Fruit fly (Drosophila melanogaster) whole organism, adult: ENCODE data around the gene Kaz.

Source experiments
- CG11617 ChIP-seq: fragments of 200-800 bp; sonication (Bioruptor generic); optimal IDR thresholded peaks from 2 replicates; lab custom pipeline; 2017; ENCODE audit warnings: mild to moderate bottlenecking, missing biosample characterization, missing genetic modification reagents, missing genetic modification characterization
- CG12768 ChIP-seq: fragments of 200-800 bp; sonication (Bioruptor generic); optimal IDR thresholded peaks from 2 replicates; lab custom pipeline; 2017; ENCODE audit warnings: missing biosample characterization, missing genetic modification characterization, mild to moderate bottlenecking, moderate library complexity, missing genetic modification reagents
- CG14711 ChIP-seq: fragments of 200-800 bp; sonication (Bioruptor generic); optimal IDR thresholded peaks from 2 replicates; lab custom pipeline; 2018; ENCODE audit warnings: missing biosample characterization, mild to moderate bottlenecking, missing genetic modification characterization, moderate library complexity
- CG1620 ChIP-seq: fragments of 200-800 bp; sonication (Bioruptor generic); optimal IDR thresholded peaks from 2 replicates; lab custom pipeline; 2016; ENCODE audit warnings: missing biosample characterization, missing genetic modification characterization
- CG33017 ChIP-seq: fragments of 200-800 bp; sonication (Bioruptor generic); optimal IDR thresholded peaks from 2 replicates; lab custom pipeline; 2018; ENCODE audit warnings: missing biosample characterization, mild to moderate bottlenecking, missing genetic modification characterization, moderate library complexity
- CG5204 ChIP-seq: fragments of 200-800 bp; sonication (Bioruptor generic); optimal IDR thresholded peaks from 2 replicates; lab custom pipeline; 2016; ENCODE audit warnings: missing biosample characterization, missing genetic modification characterization
- CG7045 ChIP-seq: fragments of 200-800 bp; sonication (Bioruptor generic); optimal IDR thresholded peaks from 2 replicates; lab custom pipeline; 2017; ENCODE audit warnings: missing biosample characterization, mild to moderate bottlenecking, missing genetic modification characterization
- CG7101 ChIP-seq: fragments of 200-800 bp; sonication (Bioruptor generic); optimal IDR thresholded peaks from 2 replicates; lab custom pipeline; 2018; ENCODE audit warnings: missing biosample characterization, mild to moderate bottlenecking, missing genetic modification characterization, moderate library complexity
- Clk ChIP-seq: fragments of 200-800 bp; sonication (Bioruptor generic); optimal IDR thresholded peaks from 2 replicates; lab custom pipeline; 2017; ENCODE audit warnings: missing biosample characterization, missing genetic modification characterization
- Crg-1 ChIP-seq: fragments of 200-800 bp; sonication (Bioruptor generic); optimal IDR thresholded peaks from 2 replicates; lab custom pipeline; 2016; ENCODE audit warnings: missing biosample characterization, missing genetic modification characterization
- Hr96 ChIP-seq: fragments of 200-800 bp; sonication (Bioruptor generic); optimal IDR thresholded peaks from 2 replicates; lab custom pipeline; 2016; ENCODE audit warnings: missing biosample characterization, missing genetic modification characterization
- Mnt ChIP-seq: fragments of 200-800 bp; sonication (Bioruptor generic); optimal IDR thresholded peaks from 2 replicates; lab custom pipeline; 2016; ENCODE audit warnings: missing biosample characterization, mild to moderate bottlenecking, missing genetic modification characterization
- bab1 ChIP-seq: fragments of 200-800 bp; sonication (Bioruptor generic); optimal IDR thresholded peaks from 3 replicates; lab custom pipeline; 2019; ENCODE audit warnings: missing biosample characterization, mild to moderate bottlenecking, missing genetic modification characterization, moderate library complexity
- cic ChIP-seq: fragments of 200-800 bp; sonication (Bioruptor generic); optimal IDR thresholded peaks from 2 replicates; lab custom pipeline; 2017; ENCODE audit warnings: missing biosample characterization, mild to moderate bottlenecking, missing genetic modification characterization, moderate library complexity
- cnc ChIP-seq, 2 experiments: fragments of >200 bp; optimal IDR thresholded peaks; 2 replicates each; lab custom pipeline; 2017
- kay ChIP-seq: fragments of 200-800 bp; sonication (Bioruptor generic); peaks from one replicate; lab custom pipeline; 2016; ENCODE audit warnings: missing biosample characterization, missing genetic modification characterization, borderline replicate concordance
- ovo ChIP-seq: fragments of 200-800 bp; sonication (Bioruptor generic); optimal IDR thresholded peaks from 2 replicates; lab custom pipeline; 2016; ENCODE audit warnings: missing biosample characterization, missing genetic modification characterization
- pad ChIP-seq: fragments of 200-800 bp; sonication (Bioruptor generic); optimal IDR thresholded peaks from 3 replicates; lab custom pipeline; 2017; ENCODE audit warnings: missing biosample characterization, missing genetic modification characterization, mild to moderate bottlenecking, moderate library complexity, missing genetic modification reagents
- tj ChIP-seq: fragments of 200-800 bp; sonication (Bioruptor generic); optimal IDR thresholded peaks from 3 replicates; lab custom pipeline; 2017; ENCODE audit warnings: missing biosample characterization, mild to moderate bottlenecking, missing genetic modification characterization, moderate library complexity
- toe ChIP-seq: fragments of 200-800 bp; sonication (Bioruptor generic); optimal IDR thresholded peaks from 2 replicates; lab custom pipeline; 2016; ENCODE audit warnings: missing biosample characterization, missing genetic modification characterization

The Kaz gene

DNA sequence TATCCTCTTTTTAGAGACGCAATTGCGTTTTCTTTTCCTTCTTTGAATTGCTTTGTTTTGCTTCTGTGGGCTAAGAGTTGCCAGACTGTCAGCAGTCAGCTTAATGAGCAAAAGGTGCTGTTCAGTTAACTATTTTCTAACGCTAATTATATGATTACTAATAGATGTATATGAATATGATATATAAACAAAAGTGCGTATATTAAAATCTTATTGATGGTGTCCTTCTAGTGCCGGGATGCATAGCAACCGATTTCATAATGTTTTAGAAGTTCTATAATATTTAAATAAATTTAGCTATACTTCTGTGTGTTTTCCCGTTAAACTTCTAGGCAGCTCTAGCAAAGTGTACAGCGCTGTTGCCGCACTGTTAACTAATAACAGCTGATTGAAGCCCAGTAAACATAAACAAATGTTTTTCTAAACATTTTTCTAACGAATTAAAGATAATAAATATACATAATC, at the start of gene Kaz, which contains the start of gene CG43273:
Kaz (minus strand) TSS at position 73 of the 465 bp plus-strand sequence.
CG43273 (plus strand) TSS at position 415 of the 465 bp plus-strand sequence.
- TF ChIP-seq CG14711 (peak; percentile 67), Crg-1 (peak; percentile 14), pad (peak; percentile 36), toe (GFP tag; lab: Kevin White, UChicago) (peak; percentile 71), CG5204 (peak; percentile 40), CG7101 (tag; lab: Kevin White, UChicago) (peak; percentile 67), Mnt (GFP tag; lab: Kevin White, UChicago) (peak; percentile 25), CG12768 (GFP tag; lab: Kevin White, UChicago) (no peak), cnc (optimal IDR thresholded peaks at IDR 0.05; lab: Kevin White, UChicago) (no peak), Clk (no peak), CG11617 (GFP tag; lab: Kevin White, UChicago) (peak; percentile 54), CG33017 (tag; lab: Kevin White, UChicago) (peak; percentile 37), CG7045 (peak; percentile 41), kay (GFP tag; lab: Kevin White, UChicago) (peak; percentile 62), ovo (GFP tag; lab: Kevin White, UChicago) (peak; percentile 46), tj (GFP tag; lab: Kevin White, UChicago) (peak; percentile 35), CG1620 (GFP tag; lab: Kevin White, UChicago) (peak; percentile 67), bab1 (GFP tag; lab: Kevin White, UChicago) (peak; percentile 76), cic (GFP tag; lab: Kevin White, UChicago) (no peak)

DNA sequence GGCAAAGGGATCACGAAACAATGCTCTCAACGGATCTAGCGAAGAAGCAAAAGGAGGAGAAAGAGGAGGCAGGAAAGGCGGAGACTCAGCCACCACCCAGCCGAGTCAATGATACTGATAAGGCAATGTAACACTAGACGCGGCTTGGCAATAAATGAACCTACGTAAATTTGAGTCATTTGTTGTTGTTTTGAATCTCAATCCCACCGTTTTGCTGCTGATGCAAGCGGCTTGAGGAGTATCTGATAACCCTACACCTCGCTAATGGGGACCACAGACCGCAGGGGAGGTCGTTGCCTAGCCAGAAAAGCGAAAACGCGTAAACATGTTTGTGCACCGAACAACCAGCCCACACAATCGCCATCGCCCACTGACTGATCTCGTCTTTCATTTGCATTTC, 48.9 kb upstream of the Kaz start:
- no peak for TF ChIP-seq cnc (optimal IDR thresholded peaks at IDR 0.05; lab: Kevin White, UChicago)
- TF ChIP-seq tj (GFP tag; lab: Kevin White, UChicago) = peak; percentile 90
- no peak for TF ChIP-seq cic (GFP tag; lab: Kevin White, UChicago)

DNA sequence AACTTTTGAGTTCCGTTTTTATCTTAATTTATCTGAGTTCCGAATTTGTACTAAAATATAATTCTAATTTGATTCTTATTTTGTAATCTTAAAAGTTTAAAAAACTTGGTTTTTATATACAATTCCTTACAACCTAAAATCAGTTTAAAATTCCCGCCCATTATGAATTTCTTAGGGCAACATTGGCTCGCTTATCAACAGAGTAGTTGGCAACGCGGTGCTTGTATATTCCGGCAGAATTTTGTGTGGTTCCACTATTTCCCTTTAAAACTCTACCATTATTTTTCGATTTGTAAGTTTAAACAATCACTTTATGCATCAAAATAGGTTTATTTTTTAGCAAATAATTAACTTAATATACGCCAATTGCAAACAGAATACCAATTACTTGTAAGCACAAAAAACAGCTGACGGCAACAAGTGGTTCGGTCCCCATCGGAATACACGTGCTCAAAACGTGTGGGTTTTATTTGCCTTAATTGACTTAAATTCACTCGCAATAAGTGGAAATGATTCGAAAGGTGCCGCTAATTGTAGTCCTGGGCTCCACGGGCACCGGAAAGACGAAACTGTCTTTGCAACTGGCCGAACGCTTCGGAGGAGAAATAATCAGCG, 47.2 kb upstream of the Kaz start, which contains the start of the genes CG11089 and CG31381:
CG11089 (plus strand) TSS at position 203 of the 615 bp plus-strand sequence.
CG31381 (plus strand) TSS at position 203 of the 615 bp plus-strand sequence.
- TF ChIP-seq Mnt (GFP tag; lab: Kevin White, UChicago) = peak; percentile 80
- TF ChIP-seq tj (GFP tag; lab: Kevin White, UChicago) = peak; percentile 46
- no peak for TF ChIP-seq bab1 (GFP tag; lab: Kevin White, UChicago)

DNA sequence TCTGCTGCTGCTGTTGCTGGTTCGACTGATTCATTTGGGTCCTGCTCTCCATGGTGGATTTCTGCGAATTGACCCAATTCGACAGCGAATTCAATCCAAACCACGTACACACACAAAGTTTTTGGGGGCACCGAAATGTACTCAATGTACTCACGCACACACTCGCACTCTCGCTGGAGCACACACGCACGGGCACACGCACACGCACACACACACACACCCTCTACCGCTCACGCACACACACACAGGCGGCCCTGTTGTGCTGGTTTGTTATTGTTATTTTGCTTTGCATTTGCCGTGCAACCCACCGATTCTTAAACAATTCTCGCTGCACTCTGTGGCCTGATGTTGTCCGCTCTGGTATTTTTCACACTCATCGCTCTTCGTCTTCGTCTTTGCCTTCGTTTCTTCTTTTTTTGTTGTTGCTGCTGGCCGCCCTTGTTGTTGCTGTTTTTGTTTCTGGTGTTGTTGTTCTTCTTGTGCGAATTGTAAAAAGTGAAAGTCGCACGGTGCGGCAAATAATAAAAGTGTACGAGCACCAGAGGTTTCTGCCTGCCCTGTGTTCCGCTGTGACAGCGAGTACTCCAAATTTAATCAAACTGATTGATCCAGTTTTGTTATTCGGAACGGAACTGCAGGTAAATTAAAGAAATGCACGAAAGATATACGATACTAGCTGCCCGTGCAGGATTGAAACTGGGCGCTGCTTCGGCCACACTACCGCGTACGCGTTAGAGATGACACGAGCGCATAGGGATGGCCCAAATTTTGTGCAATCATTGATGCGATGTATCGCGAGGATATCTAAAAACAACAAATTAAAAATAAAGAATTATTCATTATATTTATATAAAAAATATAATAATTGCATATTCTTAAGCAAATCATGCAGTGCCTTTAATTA, 46.4 kb upstream of the Kaz start, which contains the start of gene CG3744:
CG3744 (minus strand) TSS at position 716 of the 904 bp plus-strand sequence.
- TF ChIP-seq CG7101 (tag; lab: Kevin White, UChicago) = peak; percentile 83
- TF ChIP-seq CG12768 (GFP tag; lab: Kevin White, UChicago) = peak; percentile 85
- peak; percentile 87 for TF ChIP-seq CG7045
- TF ChIP-seq ovo (GFP tag; lab: Kevin White, UChicago) = peak; percentile 84
- peak; percentile 80 for TF ChIP-seq bab1 (GFP tag; lab: Kevin White, UChicago)
- TF ChIP-seq kay (GFP tag; lab: Kevin White, UChicago) = no peak
- peak; percentile 34 for TF ChIP-seq tj (GFP tag; lab: Kevin White, UChicago)
- TF ChIP-seq CG11617 (GFP tag; lab: Kevin White, UChicago) = peak; percentile 81
- peak; percentile 70 for TF ChIP-seq CG14711
- TF ChIP-seq cic (GFP tag; lab: Kevin White, UChicago) = peak; percentile 50
- peak; percentile 67 for TF ChIP-seq pad
- peak; percentile 80 for TF ChIP-seq CG1620 (GFP tag; lab: Kevin White, UChicago)
- TF ChIP-seq Mnt (GFP tag; lab: Kevin White, UChicago) = no peak
- peak; percentile 82 for TF ChIP-seq CG33017 (tag; lab: Kevin White, UChicago)
- peak; percentile 50 for TF ChIP-seq Hr96 (GFP tag; lab: Kevin White, UChicago)
- peak; percentile 79 for TF ChIP-seq Crg-1
- peak; percentile 72 for TF ChIP-seq CG5204
- TF ChIP-seq cnc (optimal IDR thresholded peaks at IDR 0.05; lab: Kevin White, UChicago) = no peak
- peak; percentile 82 for TF ChIP-seq Clk
- TF ChIP-seq toe (GFP tag; lab: Kevin White, UChicago) = peak; percentile 84

DNA sequence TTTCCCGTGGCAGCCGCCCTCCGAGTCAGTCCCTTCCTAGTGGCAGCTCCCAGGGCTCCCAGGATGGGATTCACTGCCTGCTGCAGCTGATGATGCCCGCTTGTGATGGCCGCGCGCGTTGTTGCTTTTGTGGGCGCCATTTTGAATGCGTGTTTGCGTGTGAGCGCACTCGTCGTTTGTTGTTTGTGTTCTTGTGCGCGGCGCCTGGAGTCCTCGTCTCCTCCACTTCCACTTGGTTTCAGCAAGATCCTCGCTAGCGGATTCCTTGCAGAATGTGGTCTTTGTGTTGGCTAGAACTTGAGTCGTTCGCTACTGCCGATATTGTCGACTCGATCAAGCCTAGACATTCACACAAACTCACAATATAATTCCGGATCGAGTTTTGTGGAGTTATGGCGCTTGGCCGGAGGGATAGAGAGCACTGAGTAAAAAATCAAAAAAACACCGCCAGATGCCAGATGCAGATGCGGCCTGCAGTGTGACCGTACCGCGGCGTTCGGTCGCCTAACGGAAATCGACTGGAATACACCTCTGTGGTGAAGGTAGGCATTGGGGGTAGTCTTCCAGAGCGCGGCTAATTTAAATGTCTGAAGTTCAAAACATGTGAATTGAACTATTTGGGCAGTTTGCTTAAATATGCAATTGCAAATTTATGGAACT, 40.8 kb upstream of the Kaz start, which contains the start of gene CycB3:
CycB3 (minus strand) TSS at position 428 of the 660 bp plus-strand sequence.
- TF ChIP-seq CG12768 (GFP tag; lab: Kevin White, UChicago) (no peak), CG7101 (tag; lab: Kevin White, UChicago) (peak; percentile 13), cic (GFP tag; lab: Kevin White, UChicago) (no peak), Crg-1 (no peak), toe (GFP tag; lab: Kevin White, UChicago) (no peak), CG5204 (no peak), tj (GFP tag; lab: Kevin White, UChicago) (no peak), kay (GFP tag; lab: Kevin White, UChicago) (no peak), CG14711 (no peak), CG11617 (GFP tag; lab: Kevin White, UChicago) (no peak), CG33017 (tag; lab: Kevin White, UChicago) (no peak), CG1620 (GFP tag; lab: Kevin White, UChicago) (no peak), ovo (GFP tag; lab: Kevin White, UChicago) (peak; percentile 57), bab1 (GFP tag; lab: Kevin White, UChicago) (peak; percentile 57), pad (peak; percentile 32), Mnt (GFP tag; lab: Kevin White, UChicago) (no peak)
